Worm (Caenorhabditis elegans) whole organism, L4 larva: ENCODE data around the gene F02D10.6.

Experiments
- F10B5.3 ChIP-seq: sonication (generic microtip); optimal IDR thresholded peaks from 2 replicates; lab custom pipeline; 2016; ENCODE audit warnings: mild to moderate bottlenecking, missing genetic modification characterization, missing compliant biosample characterization
- hlh-30 ChIP-seq: sonication (generic microtip); optimal IDR thresholded peaks from 2 replicates; lab custom pipeline; 2017; ENCODE audit warnings: antibody characterized with exemption, mild to moderate bottlenecking, missing genetic modification characterization, missing compliant biosample characterization; ENCODE audit not compliant: insufficient read depth
- nhr-11 ChIP-seq: fragments of 150-350 bp; optimal IDR thresholded peaks from 2 replicates; lab custom pipeline; 2014; ENCODE audit warnings: missing biosample characterization, missing genetic modification characterization
- nhr-76 ChIP-seq: fragments of 150-350 bp; optimal IDR thresholded peaks from 2 replicates; lab custom pipeline; 2014; ENCODE audit warnings: missing biosample characterization, missing genetic modification characterization
- pha-4 ChIP-seq, 2 experiments: fragments of 150-350 bp in 1 of 2; fragments of 200-800 bp in 1 of 2; sonication (Bioruptor generic) in 1 of 2; IDR thresholded peaks in 1 of 2; optimal IDR thresholded peaks in 1 of 2; 2 replicates each; pipeline versions ENCODE4 v1.3.6 to Lab custom; 2014 to 2022; ENCODE audit warnings: missing genetic modification characterization in 2 of 2, missing genetic modification reagents in 2 of 2, missing biosample characterization in 1 of 2, missing compliant biosample characterization in 1 of 2
- pqm-1 ChIP-seq: sonication (generic microtip); optimal IDR thresholded peaks from 2 replicates; lab custom pipeline; 2017; ENCODE audit warnings: missing biosample characterization, missing genetic modification characterization
- skn-1 ChIP-seq: fragments of 150-350 bp; optimal IDR thresholded peaks from 2 replicates; lab custom pipeline; 2014; ENCODE audit warnings: missing biosample characterization, missing genetic modification characterization
- snpc-4 ChIP-seq: fragments of 150-350 bp; optimal IDR thresholded peaks from 2 replicates; lab custom pipeline; 2014; ENCODE audit warnings: missing biosample characterization, missing genetic modification characterization
- unc-39 ChIP-seq: sonication (generic microtip); optimal IDR thresholded peaks from 2 replicates; lab custom pipeline; 2017; ENCODE audit warnings: missing biosample characterization, missing genetic modification characterization

DNA sequence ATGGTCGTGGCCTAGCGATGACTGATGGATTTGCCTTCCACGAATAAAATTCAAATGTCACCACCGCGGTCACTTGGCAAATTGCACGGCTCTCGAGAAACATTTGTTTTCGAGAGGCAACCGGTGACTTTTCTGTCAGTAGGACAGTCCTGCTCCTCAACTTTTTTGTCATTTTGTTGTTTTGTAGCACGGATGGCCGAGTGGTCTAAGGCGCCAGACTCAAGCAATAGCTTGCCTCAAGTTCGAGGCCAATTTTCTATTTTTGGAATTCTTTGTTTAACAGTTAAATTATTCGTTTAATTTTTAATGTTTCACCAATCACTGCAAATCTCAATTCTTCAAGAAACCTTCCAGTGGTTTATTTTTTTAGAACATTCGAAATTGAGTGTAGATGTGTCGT is 7.2 kb downstream of the F02D10.6 start:
- TF ChIP-seq pqm-1 (tag; lab: Kevin White, UChicago) (no peak), F10B5.3 (no peak), hlh-30 (tag; lab: Kevin White, UChicago) (no peak), nhr-11 (tag; lab: Kevin White, UChicago) (no peak), skn-1 (tag; lab: Kevin White, UChicago) (no peak), snpc-4 (tag; lab: Kevin White, UChicago) (no peak), unc-39 (no peak), nhr-76 (no peak), pha-4 (GFP tag; IDR thresholded peaks at IDR 0.05; lab: Robert Waterston, UW) (no peak; the same call in 1 of the 2 replicates), pha-4 (tag; optimal IDR thresholded peaks at IDR 0.05; lab: Kevin White, UChicago) (no peak)
